Fruit fly (Drosophila melanogaster) whole organism, embryonic: ENCODE results near the gene CG17230.

Experiments
- Bdp1 ChIP-seq: fragments of 200-800 bp; sonication (Bioruptor generic); optimal IDR thresholded peaks from 3 replicates; lab custom pipeline; 2016; ENCODE audit warnings: missing biosample characterization, missing genetic modification characterization
- CG11504 ChIP-seq: fragments of 200-800 bp; sonication (Bioruptor generic); optimal IDR thresholded peaks from 3 replicates; lab custom pipeline; 2019; ENCODE audit warnings: missing biosample characterization, mild to moderate bottlenecking, missing genetic modification characterization, moderate library complexity
- CG11696 ChIP-seq: fragments of 200-800 bp; sonication (Bioruptor generic); IDR thresholded peaks from 2 replicates; pipeline ENCODE4 v1.3.6; 2022; ENCODE audit warnings: missing biosample characterization, missing genetic modification characterization
- CG12236 ChIP-seq: fragments of 200-800 bp; sonication (Bioruptor generic); optimal IDR thresholded peaks from 2 replicates; lab custom pipeline; 2016; ENCODE audit warnings: missing biosample characterization, missing genetic modification characterization
- CG12769 ChIP-seq: fragments of 200-800 bp; sonication (Bioruptor generic); optimal IDR thresholded peaks from 2 replicates; lab custom pipeline; 2019; ENCODE audit warnings: missing biosample characterization, mild to moderate bottlenecking, missing genetic modification characterization, moderate library complexity
- CG1832 ChIP-seq: fragments of 200-800 bp; sonication (Bioruptor generic); optimal IDR thresholded peaks from 2 replicates; lab custom pipeline; 2017; ENCODE audit warnings: missing biosample characterization, mild to moderate bottlenecking, missing genetic modification characterization, inconsistent platforms
- CG30020 ChIP-seq: fragments of 200-800 bp; optimal IDR thresholded peaks from 2 replicates; lab custom pipeline; 2019; ENCODE audit warnings: missing biosample characterization, mild to moderate bottlenecking, missing genetic modification characterization, moderate library complexity
- CG31388 ChIP-seq: fragments of 200-800 bp; sonication (Bioruptor generic); optimal IDR thresholded peaks from 2 replicates; lab custom pipeline; 2016; ENCODE audit warnings: missing biosample characterization, missing genetic modification characterization
- CG3726 ChIP-seq: fragments of 200-800 bp; sonication (Bioruptor generic); IDR thresholded peaks from 3 replicates; pipeline ENCODE4, ENCODE4 v1.3.6; 2022; ENCODE audit warnings: missing biosample characterization, missing genetic modification characterization
- CG4404 ChIP-seq: fragments of 200-800 bp; sonication (Bioruptor generic); IDR thresholded peaks from 2 replicates; pipeline ENCODE4 v1.3.6; 2022; ENCODE audit warnings: missing biosample characterization, missing genetic modification characterization
- CG4707 ChIP-seq: fragments of 200-800 bp; sonication (Bioruptor generic); optimal IDR thresholded peaks from 2 replicates; lab custom pipeline; 2018; ENCODE audit warnings: missing biosample characterization, mild to moderate bottlenecking, missing genetic modification characterization, moderate library complexity
- CG5180 ChIP-seq: fragments of 200-800 bp; sonication (Bioruptor generic); optimal IDR thresholded peaks from 3 replicates; lab custom pipeline; 2017; ENCODE audit warnings: missing biosample characterization, missing genetic modification characterization, mild to moderate bottlenecking, moderate library complexity, missing genetic modification reagents
- CG5953 ChIP-seq: fragments of 200-800 bp; sonication (Bioruptor generic); IDR thresholded peaks from 2 replicates; pipeline ENCODE4 v1.3.6; 2022; ENCODE audit warnings: missing biosample characterization, missing genetic modification characterization
- CG6683 ChIP-seq: fragments of 200-800 bp; sonication (Bioruptor generic); optimal IDR thresholded peaks from 2 replicates; lab custom pipeline; 2017; ENCODE audit warnings: missing biosample characterization, mild to moderate bottlenecking, missing genetic modification characterization, missing genetic modification reagents
- CG6791 ChIP-seq: fragments of 200-800 bp; sonication (Bioruptor generic); IDR thresholded peaks from 3 replicates; pipeline ENCODE4 v1.3.6; 2022; ENCODE audit warnings: missing biosample characterization, missing genetic modification characterization; ENCODE audit not compliant: partially characterized antibody
- CG6854 ChIP-seq: fragments of 200-800 bp; sonication (Bioruptor generic); optimal IDR thresholded peaks from 3 replicates; lab custom pipeline; 2017; ENCODE audit warnings: missing biosample characterization, mild to moderate bottlenecking, missing genetic modification characterization
- CG8388 ChIP-seq: fragments of 200-800 bp; sonication (Bioruptor generic); optimal IDR thresholded peaks from 2 replicates; lab custom pipeline; 2019; ENCODE audit warnings: missing biosample characterization, mild to moderate bottlenecking, missing genetic modification characterization, moderate library complexity
- D ChIP-seq, 2 experiments: fragments of 200-800 bp in 1 of 2; fragments of >200 bp in 1 of 2; sonication (Bioruptor generic) in 1 of 2; optimal IDR thresholded peaks; 2 replicates in 1 of 2; 3 replicates in 1 of 2; lab custom pipeline; 2017; ENCODE audit warnings: mild to moderate bottlenecking in 1 of 2, missing biosample characterization in 1 of 2, missing genetic modification characterization in 1 of 2, missing genetic modification reagents in 1 of 2
- Dref ChIP-seq: fragments of 200-800 bp; sonication (Bioruptor generic); IDR thresholded peaks from 2 replicates; pipeline ENCODE4 v1.3.6; 2022; ENCODE audit warnings: missing biosample characterization, missing genetic modification characterization
- E2f2 ChIP-seq: fragments of 200-800 bp; sonication (Bioruptor generic); IDR thresholded peaks from 2 replicates; pipeline ENCODE4 v1.3.6; 2022; ENCODE audit warnings: missing biosample characterization, missing genetic modification characterization
- GATAe ChIP-seq: fragments of 200-800 bp; sonication (Bioruptor generic); conservative IDR thresholded peaks from 2 replicates; pipeline ENCODE4 v1.3.6; 2022; ENCODE audit warnings: missing biosample characterization, missing genetic modification characterization
- Gug ChIP-seq: fragments of 200-800 bp; sonication (Bioruptor generic); IDR thresholded peaks from 4 replicates; pipeline ENCODE4 v1.3.6; 2022; ENCODE audit warnings: missing biosample characterization, missing genetic modification characterization
- Mad ChIP-seq: fragments of 200-800 bp; sonication (Bioruptor generic); optimal IDR thresholded peaks from 2 replicates; lab custom pipeline; 2016; ENCODE audit warnings: missing biosample characterization, missing genetic modification characterization
- Mrtf ChIP-seq: fragments of 200-800 bp; sonication (Bioruptor generic); IDR thresholded peaks from 3 replicates; pipeline ENCODE4 v1.3.6; 2022; ENCODE audit warnings: missing biosample characterization, missing genetic modification characterization
- Opbp ChIP-seq: fragments of 200-800 bp; sonication (Bioruptor generic); IDR thresholded peaks from 3 replicates; pipeline ENCODE4 v1.3.6; 2022; ENCODE audit warnings: missing biosample characterization, missing genetic modification characterization; ENCODE audit not compliant: partially characterized antibody
- Trl ChIP-seq, 3 experiments: fragments of >200 bp in 2 of 3; fragments of 200-800 bp in 1 of 3; sonication (Bioruptor generic) in 1 of 3; optimal IDR thresholded peaks; 2 replicates in 1 of 3; 3 replicates in 2 of 3; lab custom pipeline; 2016 to 2017; ENCODE audit warnings: missing biosample characterization in 1 of 3, missing genetic modification characterization in 1 of 3
- ab ChIP-seq: fragments of 200-800 bp; sonication (Bioruptor generic); optimal IDR thresholded peaks from 2 replicates; lab custom pipeline; 2016; ENCODE audit warnings: missing biosample characterization, missing genetic modification characterization
- al ChIP-seq: fragments of 200-800 bp; sonication (Bioruptor generic); IDR thresholded peaks from 2 replicates; pipeline ENCODE4 v1.3.6; 2022; ENCODE audit warnings: missing biosample characterization, missing genetic modification characterization
- croc ChIP-seq: fragments of 200-800 bp; sonication (Bioruptor generic); conservative IDR thresholded peaks from 3 replicates; pipeline ENCODE4 v1.3.6; 2022; ENCODE audit warnings: missing biosample characterization, missing genetic modification characterization
- en ChIP-seq: fragments of 200-800 bp; sonication (Bioruptor generic); optimal IDR thresholded peaks from 2 replicates; lab custom pipeline; 2016; ENCODE audit warnings: missing biosample characterization, missing genetic modification characterization
- fd96Cb ChIP-seq: fragments of 200-800 bp; sonication (Bioruptor generic); optimal IDR thresholded peaks from 2 replicates; lab custom pipeline; 2018; ENCODE audit warnings: missing biosample characterization, mild to moderate bottlenecking, missing genetic modification characterization, moderate library complexity
- fru ChIP-seq: fragments of >200 bp; optimal IDR thresholded peaks from 2 replicates; lab custom pipeline; 2017
- fu2 ChIP-seq: fragments of 200-800 bp; sonication (Bioruptor generic); optimal IDR thresholded peaks from 2 replicates; lab custom pipeline; 2016; ENCODE audit warnings: missing biosample characterization, missing genetic modification characterization
- ind ChIP-seq: fragments of 200-800 bp; sonication (Bioruptor generic); optimal IDR thresholded peaks from 3 replicates; lab custom pipeline; 2016; ENCODE audit warnings: missing biosample characterization, missing genetic modification characterization
- klu ChIP-seq: fragments of 200-800 bp; sonication (Bioruptor generic); IDR thresholded peaks from 2 replicates; pipeline ENCODE4 v1.3.6; 2022; ENCODE audit warnings: missing biosample characterization, missing genetic modification characterization
- kni ChIP-seq: fragments of 200-800 bp; sonication (Bioruptor generic); optimal IDR thresholded peaks from 3 replicates; lab custom pipeline; 2017; ENCODE audit warnings: mild to moderate bottlenecking, missing biosample characterization, missing genetic modification reagents, missing genetic modification characterization
- lab ChIP-seq: fragments of 200-800 bp; sonication (Bioruptor generic); optimal IDR thresholded peaks from 3 replicates; lab custom pipeline; 2017; ENCODE audit warnings: missing biosample characterization, missing genetic modification characterization, mild to moderate bottlenecking, moderate library complexity, missing genetic modification reagents
- mirr ChIP-seq: fragments of 200-800 bp; sonication (Bioruptor generic); optimal IDR thresholded peaks from 3 replicates; lab custom pipeline; 2018; ENCODE audit warnings: missing biosample characterization, mild to moderate bottlenecking, missing genetic modification characterization
- nerfin-2 ChIP-seq: fragments of 200-800 bp; sonication (Bioruptor generic); IDR thresholded peaks from 2 replicates; pipeline ENCODE4 v1.3.6; 2022; ENCODE audit warnings: missing biosample characterization, missing genetic modification characterization; ENCODE audit not compliant: partially characterized antibody
- nmo ChIP-seq: fragments of 200-800 bp; sonication (Bioruptor generic); optimal IDR thresholded peaks from 2 replicates; lab custom pipeline; 2018; ENCODE audit warnings: missing biosample characterization, mild to moderate bottlenecking, missing genetic modification characterization, moderate library complexity
- org-1 ChIP-seq: fragments of 200-800 bp; sonication (Bioruptor generic); optimal IDR thresholded peaks from 2 replicates; lab custom pipeline; 2017; ENCODE audit warnings: missing biosample characterization, missing genetic modification characterization
- p53 ChIP-seq: fragments of 200-800 bp; sonication (Bioruptor generic); optimal IDR thresholded peaks from 2 replicates; lab custom pipeline; 2016; ENCODE audit warnings: missing biosample characterization, missing genetic modification characterization
- phol ChIP-seq: fragments of 200-800 bp; sonication (Bioruptor generic); optimal IDR thresholded peaks from 3 replicates; lab custom pipeline; 2018; ENCODE audit warnings: missing biosample characterization, mild to moderate bottlenecking, missing genetic modification characterization, moderate library complexity
- pnt ChIP-seq: fragments of 200-800 bp; sonication (Bioruptor generic); optimal IDR thresholded peaks from 3 replicates; lab custom pipeline; 2016; ENCODE audit warnings: missing biosample characterization, missing genetic modification characterization
- sim ChIP-seq: fragments of 200-800 bp; sonication (Bioruptor generic); IDR thresholded peaks from 2 replicates; pipeline ENCODE4 v1.3.6; 2022; ENCODE audit warnings: missing biosample characterization, missing genetic modification characterization
- sima ChIP-seq: fragments of 200-800 bp; sonication (Bioruptor generic); optimal IDR thresholded peaks from 2 replicates; lab custom pipeline; 2016; ENCODE audit warnings: missing biosample characterization, missing genetic modification characterization
- slou ChIP-seq: fragments of 200-800 bp; sonication (Bioruptor generic); optimal IDR thresholded peaks from 3 replicates; lab custom pipeline; 2016; ENCODE audit warnings: missing biosample characterization, missing genetic modification characterization
- sna ChIP-seq: fragments of 200-800 bp; sonication (Bioruptor generic); IDR thresholded peaks from 2 replicates; pipeline ENCODE4 v1.3.6; 2022; ENCODE audit warnings: missing biosample characterization, missing genetic modification characterization; ENCODE audit not compliant: partially characterized antibody
- so ChIP-seq: fragments of 200-800 bp; sonication (Bioruptor generic); IDR thresholded peaks from 3 replicates; pipeline ENCODE4 v1.3.6; 2022; ENCODE audit warnings: missing biosample characterization, missing genetic modification characterization

Gene CG17230

DNA sequence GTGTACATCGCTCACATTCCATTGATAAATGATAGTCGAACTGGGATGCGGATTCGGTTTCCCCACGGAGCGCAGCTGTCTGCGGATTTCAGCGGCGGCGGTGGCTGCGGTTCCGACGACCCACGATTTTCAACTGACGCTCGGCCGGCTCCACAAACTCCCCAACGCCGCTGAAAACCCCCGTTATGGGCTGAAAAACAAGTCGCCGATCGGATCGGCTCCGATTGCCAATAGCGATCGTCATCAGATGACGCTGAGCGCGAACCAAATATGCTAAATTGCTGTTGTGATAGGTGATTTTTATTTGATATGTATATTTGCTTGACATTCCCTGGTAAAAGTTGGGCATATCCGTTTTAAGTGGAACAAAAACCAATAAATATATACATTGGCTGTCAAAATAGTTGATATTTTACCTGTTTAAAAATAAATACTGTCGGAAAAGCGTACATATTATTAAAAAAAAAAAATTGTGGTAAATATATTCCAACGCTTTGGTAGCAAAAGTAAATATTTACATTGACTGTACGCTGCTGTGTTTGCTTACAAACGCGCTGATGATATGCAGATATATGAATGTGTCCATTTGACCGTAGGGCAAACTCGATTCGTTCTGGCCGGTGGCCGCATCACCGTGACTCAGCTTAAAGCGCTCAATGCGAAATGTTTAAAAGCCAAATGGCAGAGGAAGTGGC is 16.8 kb downstream of the CG17230 start (continued):
- TF ChIP-seq mirr (GFP tag; lab: Kevin White, UChicago) (no peak), CG3726 (GFP tag; lab: Robert Waterston, UW) (no peak), Bdp1 (GFP tag; lab: Kevin White, UChicago) (no peak), CG4404 (GFP tag; lab: Robert Waterston, UW) (peak; percentile 46), sima (peak; percentile 19), nerfin-2 (GFP tag; lab: Robert Waterston, UW) (no peak), fru (no peak), CG6854 (peak; percentile 13), en (no peak), Gug (GFP tag; lab: Robert Waterston, UW) (peak; percentile 53; the same call in 2 of the 4 replicates), CG31388 (GFP tag; lab: Kevin White, UChicago) (no peak), D (optimal IDR thresholded peaks at IDR 0.05; lab: Kevin White, UChicago) (no peak), D (GFP tag; optimal IDR thresholded peaks at IDR 0.05; lab: Kevin White, UChicago) (no peak), CG5953 (GFP tag; lab: Robert Waterston, UW) (no peak), GATAe (GFP tag; lab: Robert Waterston, UW) (no peak; the same call in 1 of the 2 replicates), CG1832 (no peak), so (no peak), Mad (GFP tag; lab: Kevin White, UChicago) (peak; percentile 1), CG12769 (tag; lab: Kevin White, UChicago) (peak; percentile 49), Mrtf (0 out of 3 replicates have a peak, but pooled peaks have one; percentile 29), Opbp (GFP tag; lab: Robert Waterston, UW) (no peak), sim (no peak), kni (no peak), CG11696 (GFP tag; lab: Robert Waterston, UW) (no peak), sna (GFP tag; lab: Robert Waterston, UW) (no peak), CG6791 (GFP tag; lab: Robert Waterston, UW) (no peak), Trl (optimal IDR thresholded peaks at IDR 0.05; lab: Kevin White, UChicago) (no peak), Trl (GFP tag; optimal IDR thresholded peaks at IDR 0.05; lab: Kevin White, UChicago) (no peak), CG5180 (no peak), CG11504 (tag; lab: Kevin White, UChicago) (peak; percentile 76), croc (GFP tag; lab: Robert Waterston, UW) (no peak), klu (GFP tag; lab: Robert Waterston, UW) (peak; percentile 54; the same call in 1 of the 2 replicates), nmo (GFP tag; lab: Kevin White, UChicago) (peak; percentile 35), al (peak; percentile 84), CG8388 (GFP tag; lab: Kevin White, UChicago) (no peak), fu2 (GFP tag; lab: Kevin White, UChicago) (peak; percentile 66), phol (tag; lab: Kevin White, UChicago) (peak; percentile 43), CG6683 (no peak), CG30020 (tag; lab: Kevin White, UChicago) (no peak), pnt (GFP tag; lab: Kevin White, UChicago) (no peak), ab (GFP tag; lab: Kevin White, UChicago) (peak; percentile 2), CG12236 (GFP tag; lab: Kevin White, UChicago) (no peak), lab (peak; percentile 59), E2f2 (GFP tag; lab: Robert Waterston, UW) (peak; percentile 33), ind (GFP tag; lab: Kevin White, UChicago) (peak; percentile 59), fd96Cb (peak; percentile 42), slou (peak; percentile 38), p53 (GFP tag; lab: Kevin White, UChicago) (no peak), Dref (GFP tag; lab: Robert Waterston, UW) (no peak), CG4707 (no peak), org-1 (GFP tag; lab: Kevin White, UChicago) (peak; percentile 48)
